Worm (Caenorhabditis elegans) whole organism, young adult: Measurements from ENCODE around the gene sra-28.
A peak's percentile ranks its signal among the peaks of the same experiment; 100 is the strongest.

Experiments used
- B0019.2 ChIP-seq: fragments of 200-800 bp; sonication (Bioruptor generic); conservative IDR thresholded peaks from 2 replicates; pipeline ENCODE4 v1.3.6; 2022; ENCODE audit warnings: missing genetic modification reagents, missing genetic modification characterization, missing compliant biosample characterization
- B0261.1 ChIP-seq: sonication (generic microtip); optimal IDR thresholded peaks from 2 replicates; lab custom pipeline; 2016; ENCODE audit warnings: mild to moderate bottlenecking, missing genetic modification characterization, moderate library complexity, missing compliant biosample characterization
- B0336.3 ChIP-seq: fragments of 200-800 bp; sonication (Bioruptor generic); IDR thresholded peaks from 2 replicates; pipeline ENCODE4 v1.3.6; 2022; ENCODE audit warnings: missing genetic modification characterization, missing compliant biosample characterization
- C06A6.2 ChIP-seq: fragments of 200-800 bp; sonication (Bioruptor generic); conservative IDR thresholded peaks from 2 replicates; pipeline ENCODE4 v1.3.6; 2022; ENCODE audit warnings: missing genetic modification characterization, missing compliant biosample characterization
- C17E4.6 ChIP-seq: fragments of 200-800 bp; sonication (Bioruptor generic); IDR thresholded peaks from 2 replicates; pipeline ENCODE4 v1.3.6; 2022; ENCODE audit warnings: missing genetic modification reagents, missing genetic modification characterization, missing compliant biosample characterization
- F10E7.11 ChIP-seq: sonication (generic microtip); optimal IDR thresholded peaks from 2 replicates; lab custom pipeline; 2017; ENCODE audit warnings: mild to moderate bottlenecking, missing genetic modification characterization, moderate library complexity, missing compliant biosample characterization
- T07F8.4 ChIP-seq: sonication (generic microtip); optimal IDR thresholded peaks from 2 replicates; lab custom pipeline; 2016; ENCODE audit warnings: mild to moderate bottlenecking, missing genetic modification characterization, moderate library complexity, missing compliant biosample characterization
- Y53F4B.3 ChIP-seq: fragments of 200-800 bp; sonication (Bioruptor generic); IDR thresholded peaks from 2 replicates; pipeline ENCODE4 v1.3.6; 2022; ENCODE audit warnings: missing genetic modification reagents, missing genetic modification characterization, missing compliant biosample characterization
- Y56A3A.18 ChIP-seq: fragments of 200-800 bp; sonication (Bioruptor generic); IDR thresholded peaks from 2 replicates; pipeline ENCODE4 v1.3.6; 2022; ENCODE audit warnings: missing genetic modification reagents, missing genetic modification characterization, missing compliant biosample characterization
- Y79H2A.3 ChIP-seq: fragments of 200-800 bp; sonication (Bioruptor generic); conservative IDR thresholded peaks from 2 replicates; pipeline ENCODE4 v1.3.6; 2022; ENCODE audit warnings: missing genetic modification reagents, missing genetic modification characterization, missing compliant biosample characterization
- Y95B8A.8 ChIP-seq: fragments of 200-800 bp; sonication (Bioruptor generic); IDR thresholded peaks from 2 replicates; pipeline ENCODE4 v1.3.6; 2022; ENCODE audit warnings: missing genetic modification reagents, missing genetic modification characterization, missing compliant biosample characterization
- aptf-3 ChIP-seq: fragments of 200-800 bp; sonication (Bioruptor generic); IDR thresholded peaks from 2 replicates; pipeline ENCODE4 v1.3.6; 2022; ENCODE audit warnings: missing genetic modification characterization, missing compliant biosample characterization
- athp-1 ChIP-seq: sonication (generic microtip); optimal IDR thresholded peaks from 2 replicates; lab custom pipeline; 2017; ENCODE audit warnings: mild to moderate bottlenecking, missing genetic modification characterization, missing compliant biosample characterization
- attf-6 ChIP-seq: fragments of 200-800 bp; sonication (Bioruptor generic); IDR thresholded peaks from 2 replicates; pipeline ENCODE4 v1.3.6; 2022; ENCODE audit warnings: missing genetic modification reagents, missing genetic modification characterization, missing compliant biosample characterization
- cebp-1 ChIP-seq, 2 experiments: fragments of 200-800 bp in 1 of 2; sonication (Bioruptor generic) in 1 of 2; sonication (generic microtip) in 1 of 2; IDR thresholded peaks in 1 of 2; optimal IDR thresholded peaks in 1 of 2; 2 replicates each; pipeline versions ENCODE4 v1.3.6 to Lab custom; 2017 to 2022; ENCODE audit warnings: missing compliant biosample characterization in 2 of 2, missing genetic modification characterization in 2 of 2, mild to moderate bottlenecking in 1 of 2, missing genetic modification reagents in 1 of 2, moderate library complexity in 1 of 2
- cebp-2 ChIP-seq: fragments of 200-800 bp; sonication (Bioruptor generic); IDR thresholded peaks from 2 replicates; pipeline ENCODE4 v1.3.6; 2022; ENCODE audit warnings: missing genetic modification characterization, missing compliant biosample characterization
- ceh-40 ChIP-seq: fragments of 200-800 bp; sonication (Bioruptor generic); IDR thresholded peaks from 2 replicates; pipeline ENCODE4 v1.3.6; 2022; ENCODE audit warnings: missing genetic modification characterization, missing compliant biosample characterization
- chd-7 ChIP-seq: sonication (generic microtip); optimal IDR thresholded peaks from 2 replicates; lab custom pipeline; 2016; ENCODE audit warnings: mild to moderate bottlenecking, missing genetic modification characterization, moderate library complexity, missing compliant biosample characterization
- dpl-1 ChIP-seq: fragments of 150-350 bp; optimal IDR thresholded peaks from 2 replicates; lab custom pipeline; 2014; ENCODE audit warnings: missing biosample characterization, missing genetic modification reagents, missing genetic modification characterization
- ekl-4 ChIP-seq: fragments of 200-800 bp; sonication (Bioruptor generic); IDR thresholded peaks from 2 replicates; pipeline ENCODE4 v1.3.6; 2022; ENCODE audit warnings: missing genetic modification reagents, missing genetic modification characterization, missing compliant biosample characterization
- gei-17 ChIP-seq: fragments of 200-800 bp; sonication (Bioruptor generic); optimal IDR thresholded peaks from 2 replicates; lab custom pipeline; 2018; ENCODE audit warnings: mild to moderate bottlenecking, missing genetic modification characterization, missing compliant biosample characterization
- him-1 ChIP-seq: sonication (generic microtip); optimal IDR thresholded peaks from 2 replicates; lab custom pipeline; 2016; ENCODE audit warnings: missing genotype, missing genetic modification reagents, missing genetic modification characterization, missing compliant biosample characterization
- hmg-1.2 ChIP-seq: fragments of 200-800 bp; sonication (Bioruptor generic); IDR thresholded peaks from 2 replicates; pipeline ENCODE4 v1.3.6; 2022; ENCODE audit warnings: missing genetic modification reagents, missing genetic modification characterization, missing compliant biosample characterization
- hmg-20 ChIP-seq: fragments of 200-800 bp; sonication (Bioruptor generic); IDR thresholded peaks from 2 replicates; pipeline ENCODE4 v1.3.6; 2022; ENCODE audit warnings: missing genetic modification reagents, missing genetic modification characterization, missing compliant biosample characterization
- hrde-1 ChIP-seq: sonication (generic microtip); optimal IDR thresholded peaks from 2 replicates; lab custom pipeline; 2016; ENCODE audit warnings: missing genetic modification characterization, mild to moderate bottlenecking, missing compliant biosample characterization, moderate library complexity, missing genotype, missing genetic modification reagents, borderline replicate concordance
- let-526 ChIP-seq: fragments of 200-800 bp; sonication (Bioruptor generic); IDR thresholded peaks from 2 replicates; pipeline ENCODE4 v1.3.6; 2022; ENCODE audit warnings: missing genetic modification reagents, missing genetic modification characterization, missing compliant biosample characterization
- lir-1 ChIP-seq: fragments of 200-800 bp; sonication (Bioruptor generic); conservative IDR thresholded peaks from 2 replicates; pipeline ENCODE4 v1.3.6; 2022; ENCODE audit warnings: missing genetic modification reagents, missing genetic modification characterization, missing compliant biosample characterization
- lsy-27 ChIP-seq: sonication (generic microtip); optimal IDR thresholded peaks from 2 replicates; lab custom pipeline; 2017; ENCODE audit warnings: missing genetic modification characterization, mild to moderate bottlenecking, missing compliant biosample characterization, antibody characterized with exemption, missing genotype, borderline replicate concordance; ENCODE audit not compliant: insufficient read depth
- madf-8 ChIP-seq: fragments of 200-800 bp; sonication (Bioruptor generic); conservative IDR thresholded peaks from 2 replicates; pipeline ENCODE4 v1.3.6; 2022; ENCODE audit warnings: missing genetic modification reagents, missing genetic modification characterization, missing compliant biosample characterization
- mxl-1 ChIP-seq: sonication (generic microtip); optimal IDR thresholded peaks from 2 replicates; lab custom pipeline; 2016; ENCODE audit warnings: missing genetic modification characterization, missing compliant biosample characterization
- nfya-1 ChIP-seq: sonication (generic microtip); optimal IDR thresholded peaks from 2 replicates; lab custom pipeline; 2017; ENCODE audit warnings: antibody characterized with exemption, missing compliant biosample characterization, missing genetic modification characterization, borderline replicate concordance; ENCODE audit not compliant: insufficient read depth
- nfya-2 ChIP-seq: fragments of 200-800 bp; sonication (Bioruptor generic); IDR thresholded peaks from 2 replicates; pipeline ENCODE4 v1.3.6; 2022; ENCODE audit warnings: missing genetic modification reagents, missing genetic modification characterization, missing compliant biosample characterization
- nhr-120 ChIP-seq: fragments of 200-800 bp; sonication (Bioruptor generic); IDR thresholded peaks from 2 replicates; pipeline ENCODE4 v1.3.6; 2022; ENCODE audit warnings: missing genetic modification characterization, missing compliant biosample characterization
- nhr-27 ChIP-seq: fragments of 200-800 bp; sonication (Bioruptor generic); optimal IDR thresholded peaks from 2 replicates; lab custom pipeline; 2018; ENCODE audit warnings: mild to moderate bottlenecking, missing genetic modification characterization, moderate library complexity, missing compliant biosample characterization
- pbrm-1 ChIP-seq: fragments of 200-800 bp; sonication (Bioruptor generic); IDR thresholded peaks from 2 replicates; pipeline ENCODE4 v1.3.6; 2022; ENCODE audit warnings: missing genetic modification reagents, missing genetic modification characterization, missing compliant biosample characterization
- rcor-1 ChIP-seq: fragments of 200-800 bp; sonication (Bioruptor generic); IDR thresholded peaks from 2 replicates; pipeline ENCODE4 v1.3.6; 2022; ENCODE audit warnings: missing genetic modification reagents, missing genetic modification characterization, missing compliant biosample characterization
- rec-8 ChIP-seq, 2 experiments: sonication (generic microtip); optimal IDR thresholded peaks; 2 replicates each; lab custom pipeline; 2016; ENCODE audit warnings: mild to moderate bottlenecking in 2 of 2, missing genetic modification characterization in 2 of 2, missing genetic modification reagents in 2 of 2, missing genotype in 2 of 2, missing biosample characterization in 1 of 2, missing compliant biosample characterization in 1 of 2, moderate library complexity in 1 of 2
- repo-1 ChIP-seq: sonication (generic microtip); optimal IDR thresholded peaks from 2 replicates; lab custom pipeline; 2017; ENCODE audit warnings: mild to moderate bottlenecking, missing genetic modification characterization, missing compliant biosample characterization
- rpc-1 ChIP-seq, 2 experiments: fragments of 150-350 bp in 1 of 2; sonication (generic microtip) in 1 of 2; optimal IDR thresholded peaks; 2 replicates each; lab custom pipeline; 2014 to 2018; ENCODE audit warnings: missing biosample characterization in 1 of 2, missing genetic modification characterization in 1 of 2, missing genetic modification reagents in 1 of 2, missing genotype in 1 of 2
- snpc-1.1 ChIP-seq: sonication (generic microtip); optimal IDR thresholded peaks from 2 replicates; lab custom pipeline; 2017; ENCODE audit warnings: missing genetic modification characterization, mild to moderate bottlenecking, missing compliant biosample characterization, antibody characterized with exemption, moderate library complexity, missing genotype, missing genetic modification reagents; ENCODE audit not compliant: insufficient read depth
- snpc-1.3 ChIP-seq: sonication (generic microtip); optimal IDR thresholded peaks from 2 replicates; lab custom pipeline; 2017; ENCODE audit warnings: missing genetic modification characterization, mild to moderate bottlenecking, missing compliant biosample characterization, antibody characterized with exemption, moderate library complexity, missing genotype, missing genetic modification reagents; ENCODE audit not compliant: insufficient read depth
- tbp1 ChIP-seq: fragments of 200-800 bp; sonication (Bioruptor generic); optimal IDR thresholded peaks from 2 replicates; lab custom pipeline; 2018; ENCODE audit warnings: mild to moderate bottlenecking, missing genetic modification characterization, missing compliant biosample characterization
- ztf-18 ChIP-seq: sonication (generic microtip); optimal IDR thresholded peaks from 2 replicates; lab custom pipeline; 2016; ENCODE audit warnings: missing genotype, mild to moderate bottlenecking, missing genetic modification characterization, missing compliant biosample characterization
- ztf-22 ChIP-seq: fragments of 200-800 bp; sonication (Bioruptor generic); optimal IDR thresholded peaks from 2 replicates; lab custom pipeline; 2018; ENCODE audit warnings: mild to moderate bottlenecking, missing genetic modification characterization, moderate library complexity, missing compliant biosample characterization
- ztf-26 ChIP-seq: sonication (generic microtip); optimal IDR thresholded peaks from 2 replicates; lab custom pipeline; 2017; ENCODE audit warnings: missing genetic modification characterization, missing compliant biosample characterization

The sra-28 gene

ce11 chrII:6587264-6587870, 13.8 kb upstream of the sra-28 start, which contains the start of gene C56C10.7 (continued):
- TF ChIP-seq Y79H2A.3 (GFP tag; lab: Robert Waterston, UW) = no peak
- peak; percentile 62; the same call in 1 of the 2 replicates for TF ChIP-seq C17E4.6 (GFP tag; lab: Robert Waterston, UW)
- peak; percentile 34 for TF ChIP-seq ztf-26 (tag; lab: Kevin White, UChicago)
- TF ChIP-seq pbrm-1 = peak; percentile 72; the same call in 1 of the 2 replicates
- peak; percentile 85 for TF ChIP-seq attf-6 (GFP tag; lab: Robert Waterston, UW)
- peak; percentile 10 for TF ChIP-seq mxl-1 (tag; lab: Kevin White, UChicago)
- peak; percentile 49 for TF ChIP-seq hmg-1.2
- peak; percentile 39; the same call in 1 of the 2 replicates for TF ChIP-seq madf-8
- peak; percentile 78; the same call in 1 of the 2 replicates for TF ChIP-seq cebp-2 (GFP tag; lab: Robert Waterston, UW)
- TF ChIP-seq repo-1 (tag; lab: Kevin White, UChicago) = peak; percentile 84
- TF ChIP-seq rpc-1 (optimal IDR thresholded peaks at IDR 0.05; lab: Kevin White, UChicago) = no peak
- TF ChIP-seq rpc-1 (tag; optimal IDR thresholded peaks at IDR 0.05; lab: Kevin White, UChicago) = no peak
- TF ChIP-seq snpc-1.3 (tag; lab: Kevin White, UChicago) = peak; percentile 67
- no peak for TF ChIP-seq cebp-1 (GFP tag; IDR thresholded peaks at IDR 0.05; lab: Robert Waterston, UW)
- peak; percentile 54 for TF ChIP-seq cebp-1 (tag; optimal IDR thresholded peaks at IDR 0.05; lab: Kevin White, UChicago)
- no peak for TF ChIP-seq let-526 (GFP tag; lab: Robert Waterston, UW)
- 0 out of 2 replicates have a peak, but pooled peaks have one; percentile 23 for TF ChIP-seq hmg-20 (GFP tag; lab: Robert Waterston, UW)
- TF ChIP-seq Y56A3A.18 (GFP tag; lab: Robert Waterston, UW) = peak; percentile 77
- no peak for TF ChIP-seq nhr-120 (GFP tag; lab: Robert Waterston, UW)
- no peak for TF ChIP-seq Y95B8A.8 (GFP tag; lab: Robert Waterston, UW)
- TF ChIP-seq F10E7.11 (tag; lab: Kevin White, UChicago) = peak; percentile 53
- peak; percentile 32 for TF ChIP-seq snpc-1.1
- peak; percentile 63 for TF ChIP-seq tbp1 (GFP tag; lab: Kevin White, UChicago)
- TF ChIP-seq ztf-22 (GFP tag; lab: Kevin White, UChicago) = no peak
- TF ChIP-seq B0261.1 (tag; lab: Kevin White, UChicago) = peak; percentile 8
- 0 out of 2 replicates have a peak, but pooled peaks have one; percentile 4 for TF ChIP-seq B0019.2
- no peak for TF ChIP-seq nfya-1 (tag; lab: Kevin White, UChicago)
- TF ChIP-seq rec-8 (tag; optimal IDR thresholded peaks at IDR 0.05; lab: Kevin White, UChicago) = no peak
- TF ChIP-seq Y53F4B.3 (GFP tag; lab: Robert Waterston, UW) = no peak
- peak; percentile 68 for TF ChIP-seq rcor-1 (GFP tag; lab: Robert Waterston, UW)
- no peak for TF ChIP-seq dpl-1 (GFP tag; lab: Kevin White, UChicago)
- peak; percentile 49 for TF ChIP-seq nhr-27 (tag; lab: Kevin White, UChicago)
- peak; percentile 77 for TF ChIP-seq chd-7 (tag; lab: Kevin White, UChicago)
- TF ChIP-seq lsy-27 = no peak
- TF ChIP-seq T07F8.4 = no peak
- peak; percentile 62 for TF ChIP-seq hrde-1 (tag; lab: Kevin White, UChicago)
- TF ChIP-seq him-1 (tag; lab: Kevin White, UChicago) = peak; percentile 19
- no peak for TF ChIP-seq C06A6.2 (GFP tag; lab: Robert Waterston, UW)
- 0 out of 2 replicates have a peak, but pooled peaks have one; percentile 30 for TF ChIP-seq lir-1 (GFP tag; lab: Robert Waterston, UW)
- TF ChIP-seq nfya-2 = peak; percentile 63; the same call in 1 of the 2 replicates
- no peak; the same call in none of the 2 replicates for TF ChIP-seq ceh-40 (GFP tag; lab: Robert Waterston, UW)
- no peak for TF ChIP-seq gei-17
- peak; percentile 60; the same call in 1 of the 2 replicates for TF ChIP-seq aptf-3 (GFP tag; lab: Robert Waterston, UW)
- peak; percentile 93 for TF ChIP-seq ekl-4
- TF ChIP-seq B0336.3 (GFP tag; lab: Robert Waterston, UW) = peak; percentile 94
- peak; percentile 24 for TF ChIP-seq ztf-18 (tag; lab: Kevin White, UChicago)
- peak; percentile 76 for TF ChIP-seq athp-1 (tag; lab: Kevin White, UChicago)
